Worm (Caenorhabditis elegans) whole organism, mixed stage, embryonic: ENCODE results near the gene C06B8.7.
A peak's percentile ranks its signal among the peaks of the same experiment; 100 is the strongest.

Experiments used
- M03D4.4 ChIP-seq: sonication (generic microtip); optimal IDR thresholded peaks from 2 replicates; lab custom pipeline; 2017; ENCODE audit warnings: mild to moderate bottlenecking, missing genetic modification characterization, missing compliant biosample characterization
- bed-3 ChIP-seq: fragments of 200-800 bp; sonication (Bioruptor generic); optimal IDR thresholded peaks from 3 replicates; lab custom pipeline; 2018; ENCODE audit warnings: mild to moderate bottlenecking, missing genetic modification characterization, moderate library complexity, missing compliant biosample characterization
- blmp-1 ChIP-seq: fragments of 150-350 bp; optimal IDR thresholded peaks from 2 replicates; lab custom pipeline; 2014; ENCODE audit warnings: missing biosample characterization, missing genetic modification characterization
- ceh-39 ChIP-seq: fragments of 150-350 bp; optimal IDR thresholded peaks from 2 replicates; lab custom pipeline; 2014; ENCODE audit warnings: missing biosample characterization, missing genetic modification characterization
- ceh-83 ChIP-seq: fragments of 200-800 bp; sonication (Bioruptor generic); optimal IDR thresholded peaks from 2 replicates; lab custom pipeline; 2018; ENCODE audit warnings: mild to moderate bottlenecking, missing genetic modification characterization, missing compliant biosample characterization
- ces-1 ChIP-seq: fragments of 150-350 bp; optimal IDR thresholded peaks from 2 replicates; lab custom pipeline; 2014; ENCODE audit warnings: missing biosample characterization, missing genetic modification reagents, missing genetic modification characterization
- cnd-1 ChIP-seq: fragments of 200-800 bp; sonication (Bioruptor generic); optimal IDR thresholded peaks from 2 replicates; lab custom pipeline; 2018; ENCODE audit warnings: mild to moderate bottlenecking, missing genetic modification characterization, missing compliant biosample characterization
- drap-1 ChIP-seq: fragments of 200-800 bp; sonication (Bioruptor generic); optimal IDR thresholded peaks from 3 replicates; lab custom pipeline; 2018; ENCODE audit warnings: mild to moderate bottlenecking, missing genetic modification characterization, missing compliant biosample characterization
- elt-1 ChIP-seq: sonication (generic microtip); optimal IDR thresholded peaks from 2 replicates; lab custom pipeline; 2017; ENCODE audit warnings: missing genetic modification characterization, mild to moderate bottlenecking, missing compliant biosample characterization, antibody characterized with exemption, moderate library complexity, borderline replicate concordance; ENCODE audit not compliant: insufficient read depth
- elt-3 ChIP-seq: fragments of 150-350 bp; optimal IDR thresholded peaks from 2 replicates; lab custom pipeline; 2014; ENCODE audit warnings: missing biosample characterization, missing genetic modification characterization
- flh-1 ChIP-seq: fragments of 200-800 bp; sonication (Bioruptor generic); optimal IDR thresholded peaks from 2 replicates; lab custom pipeline; 2018; ENCODE audit warnings: mild to moderate bottlenecking, missing genetic modification characterization, moderate library complexity, missing compliant biosample characterization
- ham-2 ChIP-seq: fragments of 200-800 bp; sonication (Bioruptor generic); optimal IDR thresholded peaks from 2 replicates; lab custom pipeline; 2018; ENCODE audit warnings: mild to moderate bottlenecking, missing genetic modification characterization, missing compliant biosample characterization
- hlh-1 ChIP-seq: fragments of 150-350 bp; optimal IDR thresholded peaks from 2 replicates; lab custom pipeline; 2014; ENCODE audit warnings: missing biosample characterization, missing genetic modification reagents, missing genetic modification characterization
- lin-13 ChIP-seq: fragments of 150-350 bp; optimal IDR thresholded peaks from 2 replicates; lab custom pipeline; 2014; ENCODE audit warnings: missing biosample characterization, missing genetic modification characterization
- lin-32 ChIP-seq: fragments of 200-800 bp; sonication (Bioruptor generic); optimal IDR thresholded peaks from 2 replicates; lab custom pipeline; 2018; ENCODE audit warnings: mild to moderate bottlenecking, missing genetic modification characterization, missing compliant biosample characterization
- lsy-2 ChIP-seq: fragments of 150-350 bp; optimal IDR thresholded peaks from 2 replicates; lab custom pipeline; 2014; ENCODE audit warnings: missing biosample characterization, missing genetic modification characterization
- mab-5 ChIP-seq: fragments of 150-350 bp; optimal IDR thresholded peaks from 2 replicates; lab custom pipeline; 2014; ENCODE audit warnings: missing biosample characterization, missing genetic modification characterization
- mep-1 ChIP-seq: fragments of 150-350 bp; optimal IDR thresholded peaks from 2 replicates; lab custom pipeline; 2017; ENCODE audit warnings: missing biosample characterization, missing genetic modification reagents, missing genetic modification characterization, inconsistent platforms
- mls-2 ChIP-seq: sonication (generic microtip); optimal IDR thresholded peaks from 2 replicates; lab custom pipeline; 2016; ENCODE audit warnings: mild to moderate bottlenecking, missing genetic modification characterization, moderate library complexity, missing compliant biosample characterization
- nhr-12 ChIP-seq: fragments of 150-350 bp; optimal IDR thresholded peaks from 2 replicates; lab custom pipeline; 2014; ENCODE audit warnings: missing biosample characterization, missing genetic modification characterization
- nhr-2 ChIP-seq: fragments of 150-350 bp; optimal IDR thresholded peaks from 2 replicates; lab custom pipeline; 2014; ENCODE audit warnings: missing biosample characterization, missing genetic modification characterization
- nhr-237 ChIP-seq: fragments of 150-350 bp; optimal IDR thresholded peaks from 2 replicates; lab custom pipeline; 2014; ENCODE audit warnings: missing biosample characterization, missing genetic modification characterization
- nhr-28 ChIP-seq: fragments of 150-350 bp; optimal IDR thresholded peaks from 2 replicates; lab custom pipeline; 2014; ENCODE audit warnings: missing biosample characterization, missing genetic modification characterization
- nhr-76 ChIP-seq: sonication (generic microtip); optimal IDR thresholded peaks from 2 replicates; lab custom pipeline; 2017; ENCODE audit warnings: missing biosample characterization, missing genetic modification characterization
- pha-4 ChIP-seq: fragments of 150-350 bp; optimal IDR thresholded peaks from 2 replicates; lab custom pipeline; 2018; ENCODE audit warnings: missing biosample characterization, missing genetic modification reagents, missing genetic modification characterization
- sem-2 ChIP-seq: fragments of 200-800 bp; sonication (Bioruptor generic); optimal IDR thresholded peaks from 2 replicates; lab custom pipeline; 2018; ENCODE audit warnings: mild to moderate bottlenecking, missing genetic modification characterization, missing compliant biosample characterization
- snpc-4 ChIP-seq: fragments of 150-350 bp; optimal IDR thresholded peaks from 2 replicates; lab custom pipeline; 2014; ENCODE audit warnings: missing biosample characterization, missing genetic modification characterization
- sptf-1 ChIP-seq: sonication (generic microtip); optimal IDR thresholded peaks from 2 replicates; lab custom pipeline; 2017; ENCODE audit warnings: mild to moderate bottlenecking, missing genetic modification characterization, moderate library complexity, missing compliant biosample characterization
- tbx-8 ChIP-seq: fragments of 200-800 bp; sonication (Bioruptor generic); optimal IDR thresholded peaks from 2 replicates; lab custom pipeline; 2018; ENCODE audit warnings: mild to moderate bottlenecking, missing genetic modification characterization, moderate library complexity, missing compliant biosample characterization
- unc-120 ChIP-seq: sonication (generic microtip); optimal IDR thresholded peaks from 2 replicates; lab custom pipeline; 2017; ENCODE audit warnings: missing genetic modification characterization, missing compliant biosample characterization; ENCODE audit not compliant: poor library complexity, severe bottlenecking
- zip-8 ChIP-seq: fragments of 150-350 bp; optimal IDR thresholded peaks from 2 replicates; lab custom pipeline; 2014; ENCODE audit warnings: missing biosample characterization, missing genetic modification characterization
- ztf-11 ChIP-seq: fragments of 150-350 bp; optimal IDR thresholded peaks from 2 replicates; lab custom pipeline; 2014; ENCODE audit warnings: missing biosample characterization, missing genetic modification characterization

Gene C06B8.7

ce11 chrV:15498434-15498833 lies at the start of gene C06B8.7:
Gene C06B8.7 (plus strand): TSS chrV:15498734.
- TF ChIP-seq sptf-1 (tag; lab: Kevin White, UChicago) = no peak
- no peak for TF ChIP-seq nhr-237 (tag; lab: Kevin White, UChicago)
- no peak for TF ChIP-seq lsy-2 (tag; lab: Kevin White, UChicago)

- TF ChIP-seq sem-2 (GFP tag; lab: Kevin White, UChicago) (no peak), elt-1 (tag; lab: Kevin White, UChicago) (no peak), nhr-28 (no peak), nhr-12 (tag; lab: Kevin White, UChicago) (no peak), flh-1 (GFP tag; lab: Kevin White, UChicago) (no peak), mep-1 (tag; lab: Kevin White, UChicago) (no peak), elt-3 (tag; lab: Kevin White, UChicago) (no peak), lin-13 (tag; lab: Kevin White, UChicago) (no peak), tbx-8 (no peak), nhr-2 (tag; lab: Kevin White, UChicago) (no peak), drap-1 (no peak), zip-8 (tag; lab: Kevin White, UChicago) (no peak), sptf-1 (tag; lab: Kevin White, UChicago) (no peak), ham-2 (GFP tag; lab: Kevin White, UChicago) (no peak), ztf-11 (tag; lab: Kevin White, UChicago) (no peak), ceh-39 (tag; lab: Kevin White, UChicago) (no peak), bed-3 (GFP tag; lab: Kevin White, UChicago) (no peak)
Observed at ce11 chrV:15448865-15449264, 49.7 kb upstream of the C06B8.7 start, which contains the start of gene T26H5.14. Gene T26H5.14 (plus strand): TSS chrV:15449165.

- TF ChIP-seq nhr-2 (tag; lab: Kevin White, UChicago) (no peak), hlh-1 (tag; lab: Kevin White, UChicago) (no peak), lin-32 (GFP tag; lab: Kevin White, UChicago) (no peak)
Observed at ce11 chrV:15451421-15451820, 47.1 kb upstream of the C06B8.7 start, which contains the start of gene srw-33. Gene srw-33 (minus strand): TSS chrV:15451521.

- TF ChIP-seq drap-1 = peak; percentile 5
- TF ChIP-seq elt-1 (tag; lab: Kevin White, UChicago) = no peak
- no peak for TF ChIP-seq unc-120 (tag; lab: Kevin White, UChicago)
- no peak for TF ChIP-seq flh-1 (GFP tag; lab: Kevin White, UChicago)
Observed at ce11 chrV:15454322-15454721, 44.2 kb upstream of the C06B8.7 start.

- TF ChIP-seq mep-1 (tag; lab: Kevin White, UChicago) = no peak
Observed at ce11 chrV:15459088-15459487, 39.4 kb upstream of the C06B8.7 start, which contains the start of gene str-71. Gene str-71 (minus strand): TSS chrV:15459188.

ce11 chrV:15464402-15464801 lies 34.1 kb upstream of the C06B8.7 start, which contains the start of gene rocf-1:
Gene rocf-1 (minus strand): TSS chrV:15464502.
- TF ChIP-seq snpc-4 (tag; lab: Kevin White, UChicago) = no peak
- no peak for TF ChIP-seq ceh-83 (GFP tag; lab: Kevin White, UChicago)
- no peak for TF ChIP-seq unc-120 (tag; lab: Kevin White, UChicago)
- no peak for TF ChIP-seq tbx-8
- no peak for TF ChIP-seq mab-5 (tag; lab: Kevin White, UChicago)
- no peak for TF ChIP-seq pha-4 (tag; lab: Kevin White, UChicago)
- no peak for TF ChIP-seq drap-1
- TF ChIP-seq blmp-1 (tag; lab: Kevin White, UChicago) = peak; percentile 26

- TF ChIP-seq sem-2 (GFP tag; lab: Kevin White, UChicago) (peak; percentile 68), elt-3 (tag; lab: Kevin White, UChicago) (peak; percentile 41), elt-1 (tag; lab: Kevin White, UChicago) (no peak), bed-3 (GFP tag; lab: Kevin White, UChicago) (peak; percentile 81), pha-4 (tag; lab: Kevin White, UChicago) (peak; percentile 13), mep-1 (tag; lab: Kevin White, UChicago) (peak; percentile 47), snpc-4 (tag; lab: Kevin White, UChicago) (no peak), M03D4.4 (peak; percentile 85), zip-8 (tag; lab: Kevin White, UChicago) (no peak), nhr-237 (tag; lab: Kevin White, UChicago) (peak; percentile 35), blmp-1 (tag; lab: Kevin White, UChicago) (no peak), mab-5 (tag; lab: Kevin White, UChicago) (no peak), lsy-2 (tag; lab: Kevin White, UChicago) (no peak), flh-1 (GFP tag; lab: Kevin White, UChicago) (peak; percentile 63), nhr-76 (tag; lab: Kevin White, UChicago) (no peak), mls-2 (tag; lab: Kevin White, UChicago) (peak; percentile 89), ces-1 (no peak), drap-1 (peak; percentile 97), sptf-1 (tag; lab: Kevin White, UChicago) (peak; percentile 93), ceh-83 (GFP tag; lab: Kevin White, UChicago) (peak; percentile 92), hlh-1 (tag; lab: Kevin White, UChicago) (peak; percentile 37), cnd-1 (tag; lab: Kevin White, UChicago) (peak; percentile 78), ztf-11 (tag; lab: Kevin White, UChicago) (peak; percentile 35), nhr-12 (tag; lab: Kevin White, UChicago) (no peak), ham-2 (GFP tag; lab: Kevin White, UChicago) (peak; percentile 85), nhr-28 (peak; percentile 31)
Observed at ce11 chrV:15465032-15465727, 33.4 kb upstream of the C06B8.7 start, which contains the start of gene pqn-71. Gene pqn-71 (plus strand): TSS chrV:15465677.
